Worm (Caenorhabditis elegans): ENCODE results near the gene C25E10.5.

The C25E10.5 gene

DNA sequence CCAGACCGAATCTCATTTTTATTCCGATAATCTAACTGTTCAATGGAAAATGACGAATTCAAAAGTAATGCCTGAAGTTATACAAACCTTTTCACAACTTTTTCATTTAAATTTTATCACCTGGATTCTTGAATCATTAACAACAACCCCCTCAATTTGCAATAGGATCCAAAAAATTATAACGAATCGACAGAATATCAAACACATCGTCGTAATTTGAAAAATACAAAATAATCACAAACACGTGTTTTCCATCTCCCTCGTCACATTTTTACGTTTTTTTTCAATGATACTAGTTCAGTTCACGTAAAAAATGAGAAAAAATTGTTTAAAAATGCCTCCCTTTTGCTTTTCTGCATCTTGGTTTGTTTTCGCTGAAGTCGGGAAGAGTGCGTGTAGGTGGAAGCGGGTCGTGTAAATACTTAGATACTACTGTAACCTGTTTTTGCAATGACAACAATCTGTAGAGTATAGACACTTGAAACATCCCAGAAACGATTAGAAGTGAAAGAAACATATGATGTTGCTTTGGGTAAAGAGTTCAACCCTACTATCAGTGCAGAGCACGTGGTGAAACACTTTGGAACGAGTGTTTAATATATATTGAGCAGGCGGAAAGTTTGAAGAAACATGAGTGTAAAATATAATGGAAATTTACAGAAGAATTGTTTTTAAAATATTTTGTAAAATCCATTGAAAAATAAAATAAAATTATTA is 43.1 kb downstream of the C25E10.5 start, which contains the start of gene oac-50 (continued):
- TF ChIP-seq ztf-11 (tag; optimal IDR thresholded peaks at IDR 0.05) (no peak), nhr-111 (GFP tag; optimal IDR thresholded peaks at IDR 0.05) (no peak), dve-1 (tag; optimal IDR thresholded peaks at IDR 0.05; ENCODE audit: insufficient read depth) (peak; percentile 46), ztf-7 (tag; optimal IDR thresholded peaks at IDR 0.05) (no peak), rbr-2 (tag; optimal IDR thresholded peaks at IDR 0.05) (no peak), unc-62 (GFP tag; optimal IDR thresholded peaks at IDR 0.05 in 1 of 2) (peak in 1 of 2 experiments; percentile 96), unc-62 (tag; optimal IDR thresholded peaks at IDR 0.05) (no peak), mes-2 (tag; optimal IDR thresholded peaks at IDR 0.05; ENCODE audit: poor library complexity, severe bottlenecking) (no peak), dpl-1 (GFP tag; optimal IDR thresholded peaks at IDR 0.05) (no peak), hlh-30 (tag; optimal IDR thresholded peaks at IDR 0.05; ENCODE audit: insufficient read depth) (peak; percentile 31)

DNA sequence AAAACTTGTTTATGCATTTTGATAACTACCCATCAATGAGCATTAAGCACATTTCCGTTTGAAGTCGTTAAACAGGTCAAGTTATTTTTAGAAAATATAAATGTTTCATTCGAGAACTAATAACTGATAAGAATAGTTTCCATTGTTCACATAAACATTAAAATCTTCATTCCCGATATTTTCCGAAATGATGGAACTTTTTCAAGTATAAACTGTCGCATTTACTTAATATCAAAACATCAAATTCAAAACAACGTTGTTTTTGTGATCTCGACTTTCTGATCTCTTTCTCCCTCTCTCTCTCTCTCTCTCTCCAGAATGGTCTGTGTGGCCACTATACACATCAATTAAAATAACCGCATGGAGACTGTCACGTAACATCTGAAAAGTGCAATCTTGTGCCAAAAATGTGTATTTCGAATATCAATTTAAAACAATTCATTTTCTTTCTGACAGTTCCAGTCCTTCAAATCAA is 44.0 kb downstream of the C25E10.5 start:
- TF ChIP-seq aly-2 (tag; optimal IDR thresholded peaks at IDR 0.05) (no peak), php-3 (GFP tag; IDR thresholded peaks at IDR 0.05) (peak; percentile 76), nhr-28 (tag; optimal IDR thresholded peaks at IDR 0.05) (peak; percentile 68), lir-3 (tag; optimal IDR thresholded peaks at IDR 0.05) (no peak), lsy-2 (tag; optimal IDR thresholded peaks at IDR 0.05) (peak; percentile 16 to 27), pha-4 (GFP tag; IDR thresholded peaks at IDR 0.05) (0 out of 2 replicates have a peak, but pooled peaks have one; percentile 6), pha-4 (tag; optimal IDR thresholded peaks at IDR 0.05) (no peak), aha-1 (tag) (peak; percentile 96), jun-1 (tag; optimal IDR thresholded peaks at IDR 0.05) (no peak), unc-62 (GFP tag; optimal IDR thresholded peaks at IDR 0.05 in 1 of 2) (peak in 1 of 2 experiments; percentile 66), unc-62 (tag; optimal IDR thresholded peaks at IDR 0.05) (no peak), mdl-1 (tag; optimal IDR thresholded peaks at IDR 0.05) (peak in 1 of 2 experiments; percentile 49), dmd-6 (GFP tag; IDR thresholded peaks at IDR 0.05) (peak; percentile 34; the same call in 1 of the 2 replicates), zip-11 (GFP tag; IDR thresholded peaks at IDR 0.05) (no peak), hif-1 (tag; optimal IDR thresholded peaks at IDR 0.05) (peak in 1 of 2 experiments; percentile 40), dve-1 (tag; optimal IDR thresholded peaks at IDR 0.05; ENCODE audit: insufficient read depth) (peak; percentile 68), lin-13 (GFP tag; optimal IDR thresholded peaks at IDR 0.05) (no peak), daf-16 (GFP tag; optimal IDR thresholded peaks at IDR 0.05) (no peak), daf-16 (tag; optimal IDR thresholded peaks at IDR 0.05) (peak; percentile 95), unc-130 (GFP tag; optimal IDR thresholded peaks at IDR 0.05) (no peak), spr-1 (tag; optimal IDR thresholded peaks at IDR 0.05) (no peak), nhr-48 (tag; optimal IDR thresholded peaks at IDR 0.05) (peak; percentile 31), nhr-42 (GFP tag; IDR thresholded peaks at IDR 0.05) (no peak), zfp-3 (GFP tag; conservative IDR thresholded peaks at IDR 0.05) (peak; percentile 4; the same call in 1 of the 2 replicates), skn-1 (tag; optimal IDR thresholded peaks at IDR 0.05) (no peak), hlh-11 (tag; optimal IDR thresholded peaks at IDR 0.05) (peak; percentile 66), tra-1 (GFP tag; IDR thresholded peaks at IDR 0.05) (no peak), mep-1 (tag; optimal IDR thresholded peaks at IDR 0.05) (peak; percentile 59), hlh-30 (tag; optimal IDR thresholded peaks at IDR 0.05; ENCODE audit: insufficient read depth) (peak; percentile 53), nhr-77 (tag; optimal IDR thresholded peaks at IDR 0.05) (peak; percentile 87), fos-1 (tag; optimal IDR thresholded peaks at IDR 0.05) (peak; percentile 80), saeg-2 (GFP tag; IDR thresholded peaks at IDR 0.05) (no peak), nhr-11 (tag; optimal IDR thresholded peaks at IDR 0.05) (no peak), nhr-10 (tag; optimal IDR thresholded peaks at IDR 0.05) (peak; percentile 41)
